Fruit fly (Drosophila melanogaster) whole organism, embryonic: Measurements from ENCODE around the gene Cnep1r2.
A peak's percentile ranks its signal among the peaks of the same experiment; 100 is the strongest.

Experiments
- Adf1 ChIP-seq: fragments of 200-800 bp; sonication (Bioruptor generic); IDR thresholded peaks from 2 replicates; pipeline ENCODE4 v1.3.6; 2022; ENCODE audit warnings: missing biosample characterization, missing genetic modification characterization
- CG10147 ChIP-seq: fragments of 200-800 bp; sonication (Bioruptor generic); optimal IDR thresholded peaks from 2 replicates; lab custom pipeline; 2019; ENCODE audit warnings: missing biosample characterization, mild to moderate bottlenecking, missing genetic modification characterization, moderate library complexity
- CG12071 ChIP-seq: fragments of 200-800 bp; sonication (Bioruptor generic); optimal IDR thresholded peaks from 3 replicates; lab custom pipeline; 2018; ENCODE audit warnings: missing biosample characterization, mild to moderate bottlenecking, missing genetic modification characterization
- CG12219 ChIP-seq: fragments of 200-800 bp; sonication (Bioruptor generic); optimal IDR thresholded peaks from 3 replicates; lab custom pipeline; 2018; ENCODE audit warnings: missing biosample characterization, mild to moderate bottlenecking, missing genetic modification characterization
- CG12391 ChIP-seq: fragments of 200-800 bp; sonication (Bioruptor generic); optimal IDR thresholded peaks from 3 replicates; lab custom pipeline; 2018; ENCODE audit warnings: missing biosample characterization, mild to moderate bottlenecking, missing genetic modification characterization, moderate library complexity
- CG13296 ChIP-seq: fragments of 200-800 bp; sonication (Bioruptor generic); optimal IDR thresholded peaks from 3 replicates; lab custom pipeline; 2018; ENCODE audit warnings: missing biosample characterization, mild to moderate bottlenecking, missing genetic modification characterization
- CG13624 ChIP-seq: fragments of 200-800 bp; sonication (Bioruptor generic); optimal IDR thresholded peaks from 2 replicates; lab custom pipeline; 2016; ENCODE audit warnings: missing biosample characterization, missing genetic modification characterization
- CG14014 ChIP-seq: fragments of 200-800 bp; sonication (Bioruptor generic); IDR thresholded peaks from 2 replicates; pipeline ENCODE4 v1.3.6; 2022; ENCODE audit warnings: missing biosample characterization, missing genetic modification characterization
- CG14050 ChIP-seq: fragments of 200-800 bp; sonication (Bioruptor generic); IDR thresholded peaks from 3 replicates; pipeline ENCODE4 v1.3.6; 2022; ENCODE audit warnings: missing biosample characterization, missing genetic modification characterization
- CG1647 ChIP-seq: fragments of 200-800 bp; sonication (Bioruptor generic); optimal IDR thresholded peaks from 3 replicates; lab custom pipeline; 2016; ENCODE audit warnings: missing biosample characterization, missing genetic modification characterization
- CG17186 ChIP-seq: fragments of 200-800 bp; sonication (Bioruptor generic); optimal IDR thresholded peaks from 3 replicates; lab custom pipeline; 2017; ENCODE audit warnings: missing biosample characterization, missing genetic modification reagents, missing genetic modification characterization
- CG17829 ChIP-seq: fragments of 200-800 bp; optimal IDR thresholded peaks from 2 replicates; lab custom pipeline; 2019; ENCODE audit warnings: missing biosample characterization, mild to moderate bottlenecking, missing genetic modification characterization, moderate library complexity
- CG18476 ChIP-seq: fragments of 200-800 bp; sonication (Bioruptor generic); optimal IDR thresholded peaks from 2 replicates; lab custom pipeline; 2016; ENCODE audit warnings: missing biosample characterization, mild to moderate bottlenecking, missing genetic modification characterization
- CG43689 ChIP-seq: fragments of 200-800 bp; sonication (Bioruptor generic); IDR thresholded peaks from 2 replicates; pipeline ENCODE4 v1.3.6; 2022; ENCODE audit warnings: missing biosample characterization, missing genetic modification characterization
- CG6272 ChIP-seq: fragments of 200-800 bp; sonication (Bioruptor generic); IDR thresholded peaks from 2 replicates; pipeline ENCODE4 v1.3.6; 2022; ENCODE audit warnings: missing biosample characterization, missing genetic modification characterization
- CG6654 ChIP-seq: fragments of 200-800 bp; sonication (Bioruptor generic); optimal IDR thresholded peaks from 2 replicates; lab custom pipeline; 2017; ENCODE audit warnings: missing biosample characterization, mild to moderate bottlenecking, missing genetic modification characterization
- CG6683 ChIP-seq: fragments of 200-800 bp; sonication (Bioruptor generic); optimal IDR thresholded peaks from 2 replicates; lab custom pipeline; 2017; ENCODE audit warnings: missing biosample characterization, mild to moderate bottlenecking, missing genetic modification characterization, missing genetic modification reagents
- CG7271 ChIP-seq: fragments of 200-800 bp; sonication (Bioruptor generic); optimal IDR thresholded peaks from 2 replicates; lab custom pipeline; 2018; ENCODE audit warnings: missing biosample characterization, mild to moderate bottlenecking, missing genetic modification characterization, moderate library complexity
- CG7372 ChIP-seq: fragments of 200-800 bp; sonication (Bioruptor generic); IDR thresholded peaks from 2 replicates; pipeline ENCODE4 v1.3.6; 2022; ENCODE audit warnings: missing biosample characterization, missing genetic modification characterization
- CG7786 ChIP-seq: fragments of 200-800 bp; sonication (Bioruptor generic); optimal IDR thresholded peaks from 2 replicates; lab custom pipeline; 2016; ENCODE audit warnings: missing biosample characterization, missing genetic modification characterization
- CG8281 ChIP-seq: fragments of 200-800 bp; sonication (Bioruptor generic); optimal IDR thresholded peaks from 2 replicates; lab custom pipeline; 2018; ENCODE audit warnings: missing biosample characterization, mild to moderate bottlenecking, missing genetic modification characterization, moderate library complexity
- CG8765 ChIP-seq: fragments of 200-800 bp; sonication (Bioruptor generic); IDR thresholded peaks from 2 replicates; pipeline ENCODE4 v1.3.6; 2022; ENCODE audit warnings: missing biosample characterization, missing genetic modification characterization
- CG9797 ChIP-seq: fragments of 200-800 bp; sonication (Bioruptor generic); optimal IDR thresholded peaks from 3 replicates; lab custom pipeline; 2018; ENCODE audit warnings: missing biosample characterization, mild to moderate bottlenecking, missing genetic modification characterization
- CoRest ChIP-seq: fragments of 200-800 bp; sonication (Bioruptor generic); optimal IDR thresholded peaks from 3 replicates; lab custom pipeline; 2018; ENCODE audit warnings: missing biosample characterization, mild to moderate bottlenecking, missing genetic modification characterization, moderate library complexity
- CrebB ChIP-seq: fragments of 200-800 bp; sonication (Bioruptor generic); optimal IDR thresholded peaks from 3 replicates; lab custom pipeline; 2018; ENCODE audit warnings: missing biosample characterization, mild to moderate bottlenecking, missing genetic modification characterization
- D19B ChIP-seq: fragments of 200-800 bp; sonication (Bioruptor generic); optimal IDR thresholded peaks from 2 replicates; lab custom pipeline; 2017; ENCODE audit warnings: missing biosample characterization, mild to moderate bottlenecking, missing genetic modification characterization
- HmgZ ChIP-seq: fragments of 200-800 bp; sonication (Bioruptor generic); optimal IDR thresholded peaks from 2 replicates; lab custom pipeline; 2018; ENCODE audit warnings: missing biosample characterization, mild to moderate bottlenecking, missing genetic modification characterization
- Kr ChIP-seq: fragments of 200-800 bp; sonication (Bioruptor generic); optimal IDR thresholded peaks from 2 replicates; lab custom pipeline; 2017; ENCODE audit warnings: missing biosample characterization, mild to moderate bottlenecking, missing genetic modification characterization
- Lim3 ChIP-seq: fragments of 200-800 bp; sonication (Bioruptor generic); IDR thresholded peaks from 2 replicates; pipeline ENCODE4 v1.3.6; 2022; ENCODE audit warnings: missing biosample characterization, missing genetic modification characterization
- MTF-1 ChIP-seq: fragments of 200-800 bp; sonication (Bioruptor generic); optimal IDR thresholded peaks from 2 replicates; lab custom pipeline; 2018; ENCODE audit warnings: missing biosample characterization, mild to moderate bottlenecking, missing genetic modification characterization, borderline replicate concordance
- Optix ChIP-seq: fragments of 200-800 bp; sonication (Bioruptor generic); IDR thresholded peaks from 3 replicates; pipeline ENCODE4 v1.3.6; 2022; ENCODE audit warnings: missing biosample characterization, missing genetic modification characterization
- Ravus ChIP-seq: fragments of 200-800 bp; sonication (Bioruptor generic); IDR thresholded peaks from 2 replicates; pipeline ENCODE4 v1.3.6; 2022; ENCODE audit warnings: missing biosample characterization, missing genetic modification characterization
- Taf1 ChIP-seq: fragments of 200-800 bp; sonication (Bioruptor generic); IDR thresholded peaks from 2 replicates; pipeline ENCODE4 v1.3.6; 2022; ENCODE audit warnings: missing biosample characterization, missing genetic modification characterization
- Trl ChIP-seq, 3 experiments: fragments of >200 bp in 2 of 3; fragments of 200-800 bp in 1 of 3; sonication (Bioruptor generic) in 1 of 3; optimal IDR thresholded peaks; 2 replicates in 1 of 3; 3 replicates in 2 of 3; lab custom pipeline; 2016 to 2017; ENCODE audit warnings: missing biosample characterization in 1 of 3, missing genetic modification characterization in 1 of 3
- ac ChIP-seq: fragments of 200-800 bp; sonication (Bioruptor generic); optimal IDR thresholded peaks from 3 replicates; lab custom pipeline; 2017; ENCODE audit warnings: missing biosample characterization, mild to moderate bottlenecking, missing genetic modification characterization
- ap ChIP-seq: fragments of 200-800 bp; sonication (Bioruptor generic); IDR thresholded peaks from 2 replicates; pipeline ENCODE4 v1.3.6; 2022; ENCODE audit warnings: missing biosample characterization, missing genetic modification characterization
- ato ChIP-seq: fragments of 200-800 bp; sonication (Bioruptor generic); IDR thresholded peaks from 2 replicates; pipeline ENCODE4 v1.3.6; 2022; ENCODE audit warnings: missing biosample characterization, missing genetic modification characterization; ENCODE audit not compliant: partially characterized antibody
- eve ChIP-seq, 2 experiments: fragments of >200 bp; optimal IDR thresholded peaks; 2 replicates each; lab custom pipeline; 2017; ENCODE audit warnings: missing biosample characterization in 2 of 2, missing genetic modification characterization in 2 of 2
- fd102C ChIP-seq: fragments of 200-800 bp; sonication (Bioruptor generic); optimal IDR thresholded peaks from 2 replicates; lab custom pipeline; 2018; ENCODE audit warnings: missing biosample characterization, mild to moderate bottlenecking, missing genetic modification characterization, moderate library complexity
- her ChIP-seq: fragments of 200-800 bp; sonication (Bioruptor generic); optimal IDR thresholded peaks from 2 replicates; lab custom pipeline; 2016; ENCODE audit warnings: missing biosample characterization, missing genetic modification characterization
- jigr1 ChIP-seq: fragments of 200-800 bp; sonication (Bioruptor generic); IDR thresholded peaks from 3 replicates; pipeline ENCODE4 v1.3.6; 2022; ENCODE audit warnings: missing biosample characterization, missing genetic modification characterization
- kay ChIP-seq: fragments of 200-800 bp; sonication (Bioruptor generic); optimal IDR thresholded peaks from 2 replicates; lab custom pipeline; 2016; ENCODE audit warnings: missing biosample characterization, missing genetic modification characterization
- knrl ChIP-seq: fragments of 200-800 bp; sonication (Bioruptor generic); IDR thresholded peaks from 3 replicates; pipeline ENCODE4 v1.3.6; 2022; ENCODE audit warnings: missing biosample characterization, missing genetic modification characterization; ENCODE audit not compliant: partially characterized antibody
- p53 ChIP-seq: fragments of 200-800 bp; sonication (Bioruptor generic); optimal IDR thresholded peaks from 2 replicates; lab custom pipeline; 2016; ENCODE audit warnings: missing biosample characterization, missing genetic modification characterization
- pho ChIP-seq: fragments of 200-800 bp; sonication (Bioruptor generic); optimal IDR thresholded peaks from 2 replicates; lab custom pipeline; 2016; ENCODE audit warnings: missing biosample characterization, missing genetic modification characterization
- phol ChIP-seq: fragments of 200-800 bp; sonication (Bioruptor generic); optimal IDR thresholded peaks from 3 replicates; lab custom pipeline; 2018; ENCODE audit warnings: missing biosample characterization, mild to moderate bottlenecking, missing genetic modification characterization, moderate library complexity
- slbo ChIP-seq: fragments of 200-800 bp; sonication (Bioruptor generic); IDR thresholded peaks from 2 replicates; pipeline ENCODE4 v1.3.6; 2022; ENCODE audit warnings: missing biosample characterization, missing genetic modification characterization
- sqz ChIP-seq: fragments of 200-800 bp; sonication (Bioruptor generic); optimal IDR thresholded peaks from 3 replicates; lab custom pipeline; 2018; ENCODE audit warnings: missing biosample characterization, mild to moderate bottlenecking, missing genetic modification characterization
- yki ChIP-seq: fragments of >200 bp; optimal IDR thresholded peaks from 3 replicates; lab custom pipeline; 2018
- zen2 ChIP-seq: fragments of 200-800 bp; sonication (Bioruptor generic); IDR thresholded peaks from 3 replicates; pipeline ENCODE4 v1.3.6; 2022; ENCODE audit warnings: missing biosample characterization, missing genetic modification characterization; ENCODE audit not compliant: partially characterized antibody

Gene Cnep1r2

DNA sequence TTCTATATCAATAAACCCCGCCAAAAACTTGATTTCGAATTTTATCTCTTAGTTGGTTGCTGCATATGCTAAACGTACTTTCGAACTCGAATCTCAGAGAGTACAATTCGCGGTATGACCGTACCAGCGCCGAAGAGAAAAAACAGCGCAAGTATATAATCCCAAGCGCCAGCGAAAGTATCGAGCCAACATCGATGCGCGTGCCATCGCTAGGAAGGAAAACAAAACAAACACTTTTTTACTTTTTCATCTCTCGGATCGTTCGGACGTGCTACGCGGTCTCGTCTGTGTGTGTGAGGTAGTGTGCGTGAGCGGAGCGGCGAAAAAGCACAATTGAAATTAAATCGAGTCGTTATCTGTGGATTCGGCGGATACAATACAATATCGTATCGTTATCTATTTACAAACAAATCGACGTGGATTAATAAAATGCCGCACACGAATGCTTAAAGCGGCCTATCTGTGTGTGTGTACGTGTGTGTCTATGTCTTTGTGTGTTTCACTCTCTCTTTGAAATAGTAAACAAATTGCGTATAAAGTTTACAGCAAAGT, 26.6 kb downstream of the Cnep1r2 start, which contains the start of gene simj:
TSS of gene simj (plus strand) at position 229 of the 552 bp plus-strand sequence.
- TF ChIP-seq her (GFP tag; lab: Kevin White, UChicago), result peak; percentile 80
- TF ChIP-seq CG13296 (GFP tag; lab: Kevin White, UChicago), result peak; percentile 54
- TF ChIP-seq ap, result no peak
- TF ChIP-seq CG8765 (GFP tag; lab: Robert Waterston, UW), result no peak
- TF ChIP-seq CG18476 (GFP tag; lab: Kevin White, UChicago), result no peak
- TF ChIP-seq ato, result peak; percentile 79
- no peak; the same call in 1 of the 2 replicates for TF ChIP-seq Taf1 (GFP tag; lab: Robert Waterston, UW)
- TF ChIP-seq fd102C (GFP tag; lab: Kevin White, UChicago), result no peak
- peak; percentile 31 for TF ChIP-seq CG12071 (GFP tag; lab: Kevin White, UChicago)
- TF ChIP-seq phol (tag; lab: Kevin White, UChicago), result peak; percentile 24
- no peak for TF ChIP-seq yki (lab: Kevin White, UChicago)
- peak; percentile 46 for TF ChIP-seq CG12219
- TF ChIP-seq CG13624, result peak; percentile 75
- TF ChIP-seq Adf1 (GFP tag; lab: Robert Waterston, UW), result peak; percentile 68; the same call in 1 of the 2 replicates
- no peak for TF ChIP-seq Optix (GFP tag; lab: Robert Waterston, UW)
- peak; percentile 58 for TF ChIP-seq MTF-1 (GFP tag; lab: Kevin White, UChicago)
- peak in 1 of 2 experiments; percentile 76 for TF ChIP-seq eve (GFP tag; optimal IDR thresholded peaks at IDR 0.05; lab: Kevin White, UChicago)
- peak; percentile 38 for TF ChIP-seq CoRest
- TF ChIP-seq CG12391 (tag; lab: Kevin White, UChicago), result peak; percentile 70
- TF ChIP-seq CG7372 (GFP tag; lab: Robert Waterston, UW), result no peak
- TF ChIP-seq knrl (GFP tag; lab: Robert Waterston, UW), result peak; percentile 81
- TF ChIP-seq CG7786 (GFP tag; lab: Kevin White, UChicago), result peak; percentile 48
- TF ChIP-seq Trl (optimal IDR thresholded peaks at IDR 0.05; lab: Kevin White, UChicago), result peak in 1 of 2 experiments; percentile 12
- peak; percentile 63 for TF ChIP-seq Trl (GFP tag; optimal IDR thresholded peaks at IDR 0.05; lab: Kevin White, UChicago)
- TF ChIP-seq slbo (GFP tag; lab: Robert Waterston, UW), result peak; percentile 51
- TF ChIP-seq CG6654 (GFP tag; lab: Kevin White, UChicago), result no peak
- TF ChIP-seq CG17186 (GFP tag; lab: Kevin White, UChicago), result peak; percentile 96
- TF ChIP-seq D19B (GFP tag; lab: Kevin White, UChicago), result no peak
- peak; percentile 94 for TF ChIP-seq CG9797 (GFP tag; lab: Kevin White, UChicago)
- no peak for TF ChIP-seq kay
- TF ChIP-seq pho (GFP tag; lab: Kevin White, UChicago), result peak; percentile 23
- TF ChIP-seq sqz (GFP tag; lab: Kevin White, UChicago), result peak; percentile 67
- peak; percentile 46 for TF ChIP-seq CG6272 (GFP tag; lab: Robert Waterston, UW)
- TF ChIP-seq Lim3 (GFP tag; lab: Robert Waterston, UW), result no peak
- peak; percentile 80; the same call in 1 of the 3 replicates for TF ChIP-seq zen2
- TF ChIP-seq Kr (GFP tag; lab: Kevin White, UChicago), result no peak
- peak; percentile 2 for TF ChIP-seq CG10147 (GFP tag; lab: Kevin White, UChicago)
- peak; percentile 58 for TF ChIP-seq CrebB (tag; lab: Kevin White, UChicago)
- peak; percentile 53 for TF ChIP-seq p53 (GFP tag; lab: Kevin White, UChicago)
- peak; percentile 35 for TF ChIP-seq CG6683
- TF ChIP-seq CG14050 (GFP tag; lab: Robert Waterston, UW), result no peak
- TF ChIP-seq Ravus, result no peak
- peak; percentile 63; the same call in 1 of the 2 replicates for TF ChIP-seq CG14014
- no peak for TF ChIP-seq CG43689 (GFP tag; lab: Robert Waterston, UW)
- TF ChIP-seq ac (GFP tag; lab: Kevin White, UChicago), result no peak
- peak; percentile 13 for TF ChIP-seq CG1647 (GFP tag; lab: Kevin White, UChicago)
- TF ChIP-seq CG17829 (tag; lab: Kevin White, UChicago), result peak; percentile 84
- no peak for TF ChIP-seq CG8281 (tag; lab: Kevin White, UChicago)
- no peak for TF ChIP-seq jigr1 (GFP tag; lab: Robert Waterston, UW)
- peak; percentile 89 for TF ChIP-seq HmgZ (tag; lab: Kevin White, UChicago)
- TF ChIP-seq CG7271, result peak; percentile 72
